Fruit fly (Drosophila melanogaster) whole organism, wandering third instar larva: ENCODE measurements around the gene stac.

ENCODE experiments used
- Abd-B ChIP-seq: fragments of >200 bp; optimal IDR thresholded peaks from 2 replicates; lab custom pipeline; 2017; ENCODE audit warnings: missing biosample characterization, missing genetic modification characterization
- CG32264 ChIP-seq: fragments of 200-800 bp; sonication (Bioruptor generic); optimal IDR thresholded peaks from 2 replicates; lab custom pipeline; 2016; ENCODE audit warnings: missing biosample characterization, missing genetic modification characterization
- CG9705 ChIP-seq: fragments of 200-800 bp; sonication (Bioruptor generic); optimal IDR thresholded peaks from 2 replicates; lab custom pipeline; 2018; ENCODE audit warnings: missing biosample characterization, mild to moderate bottlenecking, missing genetic modification characterization
- Dfd ChIP-seq: fragments of >200 bp; optimal IDR thresholded peaks from 2 replicates; lab custom pipeline; 2017; ENCODE audit warnings: missing biosample characterization, missing genetic modification characterization
- Dif ChIP-seq: fragments of 200-275, 200-300 bp; sonication (Bioruptor generic); optimal IDR thresholded peaks from 2 replicates; lab custom pipeline; 2018; ENCODE audit warnings: missing biosample characterization, missing genetic modification characterization; ENCODE audit not compliant: partially characterized antibody
- GATAd ChIP-seq: sonication (Bioruptor generic); optimal IDR thresholded peaks from 2 replicates; lab custom pipeline; 2016; ENCODE audit warnings: missing biosample characterization, missing genetic modification characterization
- HLH106 ChIP-seq: fragments of 200-800 bp; optimal IDR thresholded peaks from 3 replicates; lab custom pipeline; 2019; ENCODE audit warnings: missing biosample characterization, mild to moderate bottlenecking, missing genetic modification characterization, moderate library complexity
- Hnf4 ChIP-seq: fragments of 200-800 bp; sonication (Bioruptor generic); optimal IDR thresholded peaks from 2 replicates; lab custom pipeline; 2016; ENCODE audit warnings: missing biosample characterization, mild to moderate bottlenecking, missing genetic modification characterization
- Hr83 ChIP-seq: fragments of 200-300 bp; sonication (Bioruptor generic); optimal IDR thresholded peaks from 2 replicates; lab custom pipeline; 2016; ENCODE audit warnings: missing biosample characterization, mild to moderate bottlenecking, missing genetic modification characterization, moderate library complexity; ENCODE audit not compliant: poor library complexity, severe bottlenecking
- Jra ChIP-seq: sonication (Bioruptor generic); optimal IDR thresholded peaks from 2 replicates; lab custom pipeline; 2016; ENCODE audit warnings: missing biosample characterization, missing genetic modification characterization
- Mio ChIP-seq: sonication (Bioruptor generic); optimal IDR thresholded peaks from 2 replicates; lab custom pipeline; 2016; ENCODE audit warnings: missing biosample characterization, missing genetic modification characterization
- Myc ChIP-seq: fragments of >200 bp; optimal IDR thresholded peaks from 2 replicates; lab custom pipeline; 2017
- N ChIP-seq: fragments of >200 bp; optimal IDR thresholded peaks from 2 replicates; lab custom pipeline; 2018; ENCODE audit warnings: missing biosample characterization, missing external identifiers, missing genetic modification characterization
- OdsH ChIP-seq: fragments of 200-800 bp; sonication (Bioruptor generic); optimal IDR thresholded peaks from 2 replicates; lab custom pipeline; 2016; ENCODE audit warnings: missing biosample characterization, mild to moderate bottlenecking, missing genetic modification characterization
- Rel ChIP-seq, 2 experiments: fragments of 200-800 bp; sonication (Bioruptor generic) in 1 of 2; optimal IDR thresholded peaks; 2 replicates in 1 of 2; 3 replicates in 1 of 2; lab custom pipeline; 2016 to 2019; ENCODE audit warnings: mild to moderate bottlenecking in 2 of 2, missing biosample characterization in 2 of 2, missing genetic modification characterization in 2 of 2, moderate library complexity in 1 of 2
- Sp1 ChIP-seq: fragments of 200-800 bp; sonication (Bioruptor generic); optimal IDR thresholded peaks from 3 replicates; lab custom pipeline; 2019; ENCODE audit warnings: missing biosample characterization, mild to moderate bottlenecking, missing genetic modification characterization, moderate library complexity
- Vsx2 ChIP-seq: fragments of 200-300, 225-300 bp; sonication (Bioruptor generic); optimal IDR thresholded peaks from 2 replicates; lab custom pipeline; 2018; ENCODE audit warnings: missing biosample characterization, missing genetic modification characterization; ENCODE audit not compliant: partially characterized antibody
- br ChIP-seq: fragments of 200-800 bp; sonication (Bioruptor generic); optimal IDR thresholded peaks from 2 replicates; lab custom pipeline; 2016; ENCODE audit warnings: missing biosample characterization, missing genetic modification characterization
- brk ChIP-seq: fragments of 200-800 bp; sonication (Bioruptor generic); optimal IDR thresholded peaks from 2 replicates; lab custom pipeline; 2016; ENCODE audit warnings: missing biosample characterization, mild to moderate bottlenecking, missing genetic modification characterization
- dl ChIP-seq, 2 experiments: fragments of 175-275, 200-275 bp in 1 of 2; fragments of 200-275 bp in 1 of 2; sonication (Bioruptor generic); optimal IDR thresholded peaks; lab custom pipeline; 2018; ENCODE audit warnings: mild to moderate bottlenecking in 2 of 2, missing biosample characterization in 2 of 2, missing genetic modification characterization in 2 of 2, moderate library complexity in 2 of 2; ENCODE audit not compliant: partially characterized antibody in 2 of 2, insufficient read depth in 1 of 2
- dsf ChIP-seq: sonication (Bioruptor generic); optimal IDR thresholded peaks from 2 replicates; lab custom pipeline; 2016; ENCODE audit warnings: missing biosample characterization, missing genetic modification characterization, borderline replicate concordance
- ey ChIP-seq: fragments of 200-800 bp; sonication (Bioruptor generic); optimal IDR thresholded peaks from 2 replicates; lab custom pipeline; 2016; ENCODE audit warnings: missing biosample characterization, missing genetic modification characterization
- foxo ChIP-seq, 2 experiments: fragments of 200-800 bp; sonication (Bioruptor generic); optimal IDR thresholded peaks; 2 replicates in 1 of 2; 3 replicates in 1 of 2; lab custom pipeline; 2016 to 2017; ENCODE audit warnings: missing biosample characterization in 2 of 2, missing genetic modification characterization in 2 of 2
- fru ChIP-seq: fragments of 200-800 bp; sonication (Bioruptor generic); optimal IDR thresholded peaks from 3 replicates; lab custom pipeline; 2016; ENCODE audit warnings: missing biosample characterization, mild to moderate bottlenecking, missing genetic modification characterization
- h ChIP-seq: fragments of 200-800 bp; sonication (Bioruptor generic); optimal IDR thresholded peaks from 3 replicates; lab custom pipeline; 2016; ENCODE audit warnings: missing biosample characterization, mild to moderate bottlenecking, missing genetic modification characterization
- jim ChIP-seq: fragments of 175-275, 200-325 bp; sonication (Bioruptor generic); optimal IDR thresholded peaks from 2 replicates; lab custom pipeline; 2016; ENCODE audit warnings: missing biosample characterization, mild to moderate bottlenecking, missing genetic modification characterization
- pan ChIP-seq: fragments of >200 bp; optimal IDR thresholded peaks from 2 replicates; lab custom pipeline; 2017
- psq ChIP-seq: fragments of 200-800 bp; sonication (Bioruptor generic); optimal IDR thresholded peaks from 3 replicates; lab custom pipeline; 2017; ENCODE audit warnings: missing biosample characterization, mild to moderate bottlenecking, missing genetic modification characterization, moderate library complexity
- rgr ChIP-seq: fragments of 200-800 bp; sonication (Bioruptor generic); optimal IDR thresholded peaks from 3 replicates; lab custom pipeline; 2016; ENCODE audit warnings: missing biosample characterization, mild to moderate bottlenecking, missing genetic modification characterization
- sage ChIP-seq: fragments of 200-800 bp; sonication (Bioruptor generic); optimal IDR thresholded peaks from 2 replicates; lab custom pipeline; 2016; ENCODE audit warnings: missing biosample characterization, mild to moderate bottlenecking, missing genetic modification characterization
- sv ChIP-seq: fragments of 200-800 bp; sonication (Bioruptor generic); optimal IDR thresholded peaks from 3 replicates; lab custom pipeline; 2016; ENCODE audit warnings: missing biosample characterization, missing genetic modification characterization
- usp ChIP-seq: fragments of >200 bp; optimal IDR thresholded peaks from 2 replicates; lab custom pipeline; 2017; ENCODE audit warnings: missing biosample characterization, missing genetic modification characterization
- woc ChIP-seq: sonication (Bioruptor generic); optimal IDR thresholded peaks from 2 replicates; lab custom pipeline; 2016; ENCODE audit warnings: missing biosample characterization, mild to moderate bottlenecking, missing genetic modification characterization

The stac gene

dm6 chr3R:25024895-25025557 lies 31.1 kb upstream of the stac start, which contains the start of the genes EMC6 and Hr96:
Gene EMC6, minus strand, starts transcription at chr3R:25025017.
Gene Hr96, plus strand, starts transcription at chr3R:25025235.
- TF ChIP-seq Rel (GFP tag; optimal IDR thresholded peaks at IDR 0.05; lab: Kevin White, UChicago) (no peak), Rel (tag; optimal IDR thresholded peaks at IDR 0.05; lab: Kevin White, UChicago) (peak; percentile 76), Abd-B (GFP tag; lab: Kevin White, UChicago) (no peak), Hr83 (GFP tag; lab: Kevin White, UChicago) (peak; percentile 98), brk (GFP tag; lab: Kevin White, UChicago) (no peak), pan (no peak), Vsx2 (GFP tag; lab: Kevin White, UChicago) (peak; percentile 54), Myc (lab: Kevin White, UChicago) (peak; percentile 46), h (peak; percentile 95), fru (GFP tag; lab: Kevin White, UChicago) (peak; percentile 93), dl (GFP tag; optimal IDR thresholded peaks at IDR 0.05; lab: Kevin White, UChicago; ENCODE audit: insufficient read depth in 1 of 2, partially characterized antibody in 2 of 2) (no peak), Dif (GFP tag; lab: Kevin White, UChicago) (no peak), Sp1 (GFP tag; lab: Kevin White, UChicago) (peak; percentile 90), HLH106 (tag; lab: Kevin White, UChicago) (peak; percentile 92), Dfd (GFP tag; lab: Kevin White, UChicago) (no peak), foxo (GFP tag; optimal IDR thresholded peaks at IDR 0.05; lab: Kevin White, UChicago) (peak; percentile 14 to 94), br (peak; percentile 93), N (no peak), GATAd (GFP tag; lab: Kevin White, UChicago) (peak; percentile 84), ey (peak; percentile 92), woc (GFP tag; lab: Kevin White, UChicago) (peak; percentile 85), OdsH (GFP tag; lab: Kevin White, UChicago) (peak; percentile 87), rgr (peak; percentile 94), sage (no peak), CG32264 (GFP tag; lab: Kevin White, UChicago) (peak; percentile 87), Hnf4 (GFP tag; lab: Kevin White, UChicago) (no peak), jim (GFP tag; lab: Kevin White, UChicago) (peak; percentile 70), Jra (GFP tag; lab: Kevin White, UChicago) (peak; percentile 93), CG9705 (GFP tag; lab: Kevin White, UChicago) (peak; percentile 88), psq (GFP tag; lab: Kevin White, UChicago) (peak; percentile 83), sv (peak; percentile 95), Mio (GFP tag; lab: Kevin White, UChicago) (peak; percentile 60), dsf (GFP tag; lab: Kevin White, UChicago) (peak; percentile 85)

dm6 chr3R:25027281-25028219 lies 28.5 kb upstream of the stac start:
- TF ChIP-seq Rel (GFP tag; optimal IDR thresholded peaks at IDR 0.05; lab: Kevin White, UChicago) (no peak), Rel (tag; optimal IDR thresholded peaks at IDR 0.05; lab: Kevin White, UChicago) (peak; percentile 13), usp (GFP tag; lab: Kevin White, UChicago) (no peak), Hnf4 (GFP tag; lab: Kevin White, UChicago) (no peak), ey (peak; percentile 72), woc (GFP tag; lab: Kevin White, UChicago) (no peak), Jra (GFP tag; lab: Kevin White, UChicago) (peak; percentile 50), brk (GFP tag; lab: Kevin White, UChicago) (no peak), foxo (GFP tag; optimal IDR thresholded peaks at IDR 0.05; lab: Kevin White, UChicago) (peak; percentile 72 to 81), Mio (GFP tag; lab: Kevin White, UChicago) (peak; percentile 39), dsf (GFP tag; lab: Kevin White, UChicago) (no peak), sv (no peak), GATAd (GFP tag; lab: Kevin White, UChicago) (no peak), Dfd (GFP tag; lab: Kevin White, UChicago) (no peak), CG9705 (GFP tag; lab: Kevin White, UChicago) (peak; percentile 2), Hr83 (GFP tag; lab: Kevin White, UChicago) (peak; percentile 8), Sp1 (GFP tag; lab: Kevin White, UChicago) (peak; percentile 79), dl (GFP tag; optimal IDR thresholded peaks at IDR 0.05; lab: Kevin White, UChicago; ENCODE audit: insufficient read depth in 1 of 2, partially characterized antibody in 2 of 2) (no peak), h (peak; percentile 77), sage (no peak), CG32264 (GFP tag; lab: Kevin White, UChicago) (peak; percentile 79), psq (GFP tag; lab: Kevin White, UChicago) (peak; percentile 60), OdsH (GFP tag; lab: Kevin White, UChicago) (peak; percentile 71), Dif (GFP tag; lab: Kevin White, UChicago) (peak; percentile 45), jim (GFP tag; lab: Kevin White, UChicago) (no peak), rgr (peak; percentile 69)
